Worm (Caenorhabditis elegans) whole organism, midembryonic: ENCODE measurements around the gene nep-2.
A peak's percentile ranks its signal among the peaks of the same experiment; 100 is the strongest.

Source experiments
- T22C8.4 ChIP-seq: fragments of 200-800 bp; sonication (Bioruptor generic); IDR thresholded peaks from 2 replicates; pipeline ENCODE4 v1.3.6; 2022; ENCODE audit warnings: missing genetic modification characterization, missing compliant biosample characterization
- cog-1 ChIP-seq: sonication (generic microtip); optimal IDR thresholded peaks from 2 replicates; lab custom pipeline; 2016; ENCODE audit warnings: missing genetic modification characterization, missing compliant biosample characterization
- flt-1 ChIP-seq: fragments of 200-800 bp; sonication (Bioruptor generic); IDR thresholded peaks from 2 replicates; pipeline ENCODE4 v1.3.6; 2022; ENCODE audit warnings: missing genetic modification characterization, missing compliant biosample characterization
- klf-2 ChIP-seq: fragments of 200-800 bp; sonication (Bioruptor generic); conservative IDR thresholded peaks from 2 replicates; pipeline ENCODE4 v1.3.6; 2022; ENCODE audit warnings: missing genetic modification reagents, missing genetic modification characterization, missing compliant biosample characterization
- med-1 ChIP-seq: sonication (generic microtip); optimal IDR thresholded peaks from 2 replicates; lab custom pipeline; 2017; ENCODE audit warnings: missing genetic modification characterization, mild to moderate bottlenecking, missing compliant biosample characterization, antibody characterized with exemption, missing genetic modification reagents; ENCODE audit not compliant: insufficient read depth
- ref-1 ChIP-seq: fragments of 200-800 bp; sonication (Bioruptor generic); conservative IDR thresholded peaks from 2 replicates; pipeline ENCODE4 v1.3.6; 2022; ENCODE audit warnings: missing genetic modification reagents, missing genetic modification characterization, missing compliant biosample characterization
- tab-1 ChIP-seq: fragments of 200-800 bp; sonication (Bioruptor generic); IDR thresholded peaks from 2 replicates; pipeline ENCODE4 v1.3.6; 2022; ENCODE audit warnings: missing genetic modification characterization, missing compliant biosample characterization
- ztf-23 ChIP-seq: fragments of 200-800 bp; sonication (Bioruptor generic); IDR thresholded peaks from 2 replicates; pipeline ENCODE4 v1.3.6; 2022; ENCODE audit warnings: missing genetic modification reagents, missing genetic modification characterization, missing compliant biosample characterization
- ztf-29 ChIP-seq: fragments of 200-800 bp; sonication (Bioruptor generic); IDR thresholded peaks from 2 replicates; pipeline ENCODE4 v1.3.6; 2022; ENCODE audit warnings: missing genetic modification reagents, missing genetic modification characterization, missing compliant biosample characterization

Gene nep-2

ce11 chrII:2758476-2758875 lies 32.9 kb upstream of the nep-2 start, which contains the start of gene fbxb-107:
fbxb-107 (plus strand) TSS chrII:2758772.
- no peak for TF ChIP-seq klf-2
- TF ChIP-seq flt-1: no peak
- TF ChIP-seq ref-1 (GFP tag; lab: Robert Waterston, UW): no peak
- TF ChIP-seq T22C8.4 (GFP tag; lab: Robert Waterston, UW): peak; percentile 18; the same call in 1 of the 2 replicates
- no peak for TF ChIP-seq ztf-23 (GFP tag; lab: Robert Waterston, UW)
- TF ChIP-seq cog-1: no peak

- no peak for TF ChIP-seq ztf-23 (GFP tag; lab: Robert Waterston, UW)
- no peak for TF ChIP-seq cog-1
- no peak for TF ChIP-seq T22C8.4 (GFP tag; lab: Robert Waterston, UW)
- TF ChIP-seq ztf-29 (GFP tag; lab: Robert Waterston, UW): no peak
- no peak for TF ChIP-seq klf-2
- no peak for TF ChIP-seq ref-1 (GFP tag; lab: Robert Waterston, UW)
- no peak for TF ChIP-seq tab-1
- TF ChIP-seq flt-1: no peak
- no peak for TF ChIP-seq med-1 (GFP tag; lab: Kevin White, UChicago)
These were observed 32.4 kb upstream of the nep-2 start, which contains the start of gene F29A7.8 for ce11 chrII:2757954-2758353. F29A7.8 (minus strand) TSS chrII:2758054.

ce11 chrII:2756351-2756750 lies 30.8 kb upstream of the nep-2 start:
- TF ChIP-seq ztf-23 (GFP tag; lab: Robert Waterston, UW): no peak
- TF ChIP-seq ztf-29 (GFP tag; lab: Robert Waterston, UW): no peak

ce11 chrII:2754595-2754994 lies 29.0 kb upstream of the nep-2 start:
- TF ChIP-seq ztf-23 (GFP tag; lab: Robert Waterston, UW) (no peak), klf-2 (no peak), flt-1 (no peak), tab-1 (no peak), cog-1 (no peak), med-1 (GFP tag; lab: Kevin White, UChicago) (no peak), ztf-29 (GFP tag; lab: Robert Waterston, UW) (no peak), T22C8.4 (GFP tag; lab: Robert Waterston, UW) (no peak), ref-1 (GFP tag; lab: Robert Waterston, UW) (no peak)

- TF ChIP-seq ref-1 (GFP tag; lab: Robert Waterston, UW): no peak
- no peak for TF ChIP-seq ztf-29 (GFP tag; lab: Robert Waterston, UW)
- no peak for TF ChIP-seq cog-1
- no peak for TF ChIP-seq med-1 (GFP tag; lab: Kevin White, UChicago)
- no peak for TF ChIP-seq flt-1
- TF ChIP-seq T22C8.4 (GFP tag; lab: Robert Waterston, UW): no peak
- TF ChIP-seq tab-1: no peak
- no peak for TF ChIP-seq klf-2
- TF ChIP-seq ztf-23 (GFP tag; lab: Robert Waterston, UW): no peak
These were observed 27.4 kb upstream of the nep-2 start, which contains the start of gene F29A7.3 for ce11 chrII:2752999-2753398. F29A7.3 (plus strand) TSS chrII:2753299.

ce11 chrII:2752536-2752935 lies 27.0 kb upstream of the nep-2 start, which contains the start of gene F29A7.6:
F29A7.6 (minus strand) TSS chrII:2752611.
- TF ChIP-seq klf-2 (no peak), T22C8.4 (GFP tag; lab: Robert Waterston, UW) (no peak), tab-1 (no peak), ref-1 (GFP tag; lab: Robert Waterston, UW) (no peak), cog-1 (peak; percentile 20), ztf-29 (GFP tag; lab: Robert Waterston, UW) (no peak), flt-1 (peak; percentile 65), ztf-23 (GFP tag; lab: Robert Waterston, UW) (peak; percentile 72; the same call in 1 of the 2 replicates), med-1 (GFP tag; lab: Kevin White, UChicago) (no peak)

ce11 chrII:2751278-2751677 lies 25.7 kb upstream of the nep-2 start:
- TF ChIP-seq T22C8.4 (GFP tag; lab: Robert Waterston, UW) (no peak), ztf-29 (GFP tag; lab: Robert Waterston, UW) (no peak), cog-1 (no peak), klf-2 (no peak), ref-1 (GFP tag; lab: Robert Waterston, UW) (no peak), tab-1 (no peak), med-1 (GFP tag; lab: Kevin White, UChicago) (no peak)

- no peak for TF ChIP-seq T22C8.4 (GFP tag; lab: Robert Waterston, UW)
- no peak for TF ChIP-seq ref-1 (GFP tag; lab: Robert Waterston, UW)
- no peak for TF ChIP-seq tab-1
- TF ChIP-seq cog-1: no peak
- no peak for TF ChIP-seq ztf-29 (GFP tag; lab: Robert Waterston, UW)
- no peak for TF ChIP-seq ztf-23 (GFP tag; lab: Robert Waterston, UW)
- no peak for TF ChIP-seq klf-2
- TF ChIP-seq flt-1: no peak
- no peak for TF ChIP-seq med-1 (GFP tag; lab: Kevin White, UChicago)
These were observed 24.1 kb upstream of the nep-2 start, which contains the start of gene F29A7.4 for ce11 chrII:2749595-2750048. F29A7.4 (plus strand) TSS chrII:2749998.

- no peak for TF ChIP-seq ztf-29 (GFP tag; lab: Robert Waterston, UW)
- no peak for TF ChIP-seq T22C8.4 (GFP tag; lab: Robert Waterston, UW)
- TF ChIP-seq cog-1: no peak
- no peak for TF ChIP-seq flt-1
- no peak for TF ChIP-seq ztf-23 (GFP tag; lab: Robert Waterston, UW)
- TF ChIP-seq ref-1 (GFP tag; lab: Robert Waterston, UW): no peak
- TF ChIP-seq med-1 (GFP tag; lab: Kevin White, UChicago): no peak
- no peak for TF ChIP-seq tab-1
- no peak for TF ChIP-seq klf-2
These were observed 22.5 kb upstream of the nep-2 start for ce11 chrII:2747956-2748621.

ce11 chrII:2742251-2742650 lies 16.7 kb upstream of the nep-2 start, which contains the start of gene T05A8.7:
T05A8.7 (minus strand) TSS chrII:2742351.
- TF ChIP-seq T22C8.4 (GFP tag; lab: Robert Waterston, UW) (no peak), tab-1 (no peak), ztf-29 (GFP tag; lab: Robert Waterston, UW) (no peak), ref-1 (GFP tag; lab: Robert Waterston, UW) (no peak), med-1 (GFP tag; lab: Kevin White, UChicago) (no peak), flt-1 (no peak), klf-2 (no peak), cog-1 (no peak), ztf-23 (GFP tag; lab: Robert Waterston, UW) (no peak)
